Fruit fly (Drosophila melanogaster): ENCODE data around the gene cad.

cad gene

DNA sequence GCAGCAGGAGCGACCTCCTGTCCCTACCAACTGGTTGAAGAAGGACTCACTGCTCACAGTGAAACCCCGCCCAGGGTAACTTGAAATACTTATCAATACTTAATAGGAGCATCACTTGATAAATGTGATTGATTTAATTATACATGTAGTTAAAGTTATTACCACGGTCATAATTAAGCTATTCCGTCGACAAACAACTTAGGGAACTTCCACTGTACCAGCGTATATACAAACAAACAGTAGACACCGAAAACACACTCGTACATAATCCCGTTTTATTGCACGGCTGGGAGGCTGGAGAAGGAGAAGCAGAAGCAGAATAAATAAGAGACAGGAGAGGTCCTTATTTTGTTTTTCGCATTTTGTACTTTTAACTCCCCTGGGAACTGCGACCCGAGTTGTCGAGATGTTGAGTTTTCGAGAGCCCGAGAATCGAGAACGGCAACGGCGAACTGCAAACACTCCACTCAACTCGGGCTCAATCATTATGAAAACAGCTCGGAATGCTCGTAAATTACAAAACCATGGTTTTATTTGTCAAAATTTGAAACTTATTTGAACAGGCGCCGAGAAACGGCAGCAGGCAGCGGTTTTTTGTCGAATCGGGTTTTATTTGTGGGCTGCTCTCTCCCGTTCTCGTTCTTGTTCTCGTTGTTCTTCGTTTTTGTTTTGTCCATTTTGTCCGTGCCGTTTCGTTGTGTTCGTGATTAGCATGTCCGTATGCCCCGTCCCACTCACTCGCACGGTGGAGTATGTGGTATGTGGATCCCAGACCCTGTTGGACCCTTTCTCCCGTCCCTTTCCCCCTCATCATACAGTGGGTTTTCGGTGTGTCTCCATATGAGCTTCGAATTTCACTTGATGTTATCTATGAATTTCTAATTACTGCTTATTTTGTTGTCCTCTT lies 29.7 kb downstream of the cad start (continued):
- TF ChIP-seq Dll (GFP tag; IDR thresholded peaks at IDR 0.05; ENCODE audit: partially characterized antibody) (no peak), tio (GFP tag; optimal IDR thresholded peaks at IDR 0.05) (peak; percentile 63), CG10431 (GFP tag; optimal IDR thresholded peaks at IDR 0.05) (no peak), CG12299 (tag; optimal IDR thresholded peaks at IDR 0.05) (peak; percentile 53), CG31441 (GFP tag; IDR thresholded peaks at IDR 0.05) (peak; percentile 66; the same call in 1 of the 2 replicates), vnd (GFP tag; IDR thresholded peaks at IDR 0.05; ENCODE audit: partially characterized antibody) (no peak), Dip3 (GFP tag; optimal IDR thresholded peaks at IDR 0.05) (peak; percentile 81), Gug (GFP tag; IDR thresholded peaks at IDR 0.05) (peak; percentile 63; the same call in 3 of the 4 replicates), Chrac-16 (GFP tag; optimal IDR thresholded peaks at IDR 0.05) (peak; percentile 79), CrebB (tag; optimal IDR thresholded peaks at IDR 0.05) (peak; percentile 77), Sox100B (GFP tag; optimal IDR thresholded peaks at IDR 0.05) (peak; percentile 1), CG2202 (tag; optimal IDR thresholded peaks at IDR 0.05) (peak; percentile 30), CG2129 (GFP tag; IDR thresholded peaks at IDR 0.05; ENCODE audit: partially characterized antibody) (no peak), CG10366 (GFP tag; IDR thresholded peaks at IDR 0.05) (peak; percentile 62), CG10979 (tag; optimal IDR thresholded peaks at IDR 0.05) (peak; percentile 59), lbe (GFP tag; optimal IDR thresholded peaks at IDR 0.05) (peak; percentile 96), gsb (GFP tag; IDR thresholded peaks at IDR 0.05) (peak; percentile 47; the same call in 1 of the 2 replicates), CG6683 (GFP tag; optimal IDR thresholded peaks at IDR 0.05) (peak; percentile 54), CG43689 (GFP tag; IDR thresholded peaks at IDR 0.05) (peak; percentile 53; the same call in 1 of the 2 replicates), Atf3 (GFP tag; optimal IDR thresholded peaks at IDR 0.05) (peak; percentile 18), CG1832 (GFP tag; optimal IDR thresholded peaks at IDR 0.05) (peak; percentile 51), CG2875 (GFP tag; optimal IDR thresholded peaks at IDR 0.05) (no peak), kah (GFP tag; optimal IDR thresholded peaks at IDR 0.05) (no peak), CG17829 (tag; optimal IDR thresholded peaks at IDR 0.05) (peak; percentile 63), CG11696 (GFP tag; IDR thresholded peaks at IDR 0.05) (no peak), abd-A (tag; optimal IDR thresholded peaks at IDR 0.05) (peak; percentile 97), Hr51 (GFP tag; optimal IDR thresholded peaks at IDR 0.05) (peak; percentile 62 to 75), CG10543 (GFP tag; optimal IDR thresholded peaks at IDR 0.05) (peak; percentile 69), CG31224 (GFP tag; IDR thresholded peaks at IDR 0.05) (peak; percentile 97), CG15269 (tag; optimal IDR thresholded peaks at IDR 0.05) (peak; percentile 78), psq (GFP tag; optimal IDR thresholded peaks at IDR 0.05) (peak; percentile 73), twi (tag; optimal IDR thresholded peaks at IDR 0.05) (no peak), Bgb (GFP tag; IDR thresholded peaks at IDR 0.05; ENCODE audit: partially characterized antibody) (no peak), lmd (GFP tag; IDR thresholded peaks at IDR 0.05) (peak; percentile 79), oc (tag; optimal IDR thresholded peaks at IDR 0.05) (peak; percentile 18), tll (GFP tag; optimal IDR thresholded peaks at IDR 0.05) (peak in 1 of 2 experiments; percentile 59), al (GFP tag; IDR thresholded peaks at IDR 0.05) (peak; percentile 62; the same call in 1 of the 2 replicates), Sin3A (optimal IDR thresholded peaks at IDR 0.05) (no peak), ERR (GFP tag; optimal IDR thresholded peaks at IDR 0.05) (peak; percentile 84), dpn (GFP tag; optimal IDR thresholded peaks at IDR 0.05) (peak; percentile 74 to 83), dati (GFP tag; IDR thresholded peaks at IDR 0.05) (0 out of 2 replicates have a peak, but pooled peaks have one; percentile 42), seq (GFP tag; IDR thresholded peaks at IDR 0.05) (peak; percentile 60; the same call in 1 of the 2 replicates), CG34376 (GFP tag; optimal IDR thresholded peaks at IDR 0.05) (peak; percentile 63), fd102C (GFP tag; optimal IDR thresholded peaks at IDR 0.05) (peak; percentile 45), disco-r (GFP tag; optimal IDR thresholded peaks at IDR 0.05) (peak; percentile 63), wor (GFP tag; IDR thresholded peaks at IDR 0.05) (0 out of 2 replicates have a peak, but pooled peaks have one; percentile 21), bigmax (GFP tag; optimal IDR thresholded peaks at IDR 0.05) (no peak)

Measured in whole organism, embryonic.